Fruit fly (Drosophila melanogaster) whole organism, pupa: ENCODE results near the gene CG33796.

Experiments
- CG10348 ChIP-seq: fragments of 200-800 bp; sonication (Bioruptor generic); IDR thresholded peaks from 2 replicates; pipeline ENCODE4 v1.3.6; 2022; ENCODE audit warnings: missing biosample characterization, missing genetic modification characterization
- CG12605 ChIP-seq: fragments of 200-800 bp; sonication (Bioruptor generic); IDR thresholded peaks from 2 replicates; pipeline ENCODE4 v1.3.6; 2022; ENCODE audit warnings: missing biosample characterization, missing genetic modification characterization
- CG13204 ChIP-seq: fragments of 200-800 bp; sonication (Bioruptor generic); optimal IDR thresholded peaks from 2 replicates; lab custom pipeline; 2018; ENCODE audit warnings: missing biosample characterization, mild to moderate bottlenecking, missing genetic modification characterization, moderate library complexity
- CG14655 ChIP-seq: fragments of 200-800 bp; sonication (Bioruptor generic); optimal IDR thresholded peaks from 3 replicates; lab custom pipeline; 2017; ENCODE audit warnings: mild to moderate bottlenecking, missing biosample characterization, missing genetic modification reagents, missing genetic modification characterization
- CG15710 ChIP-seq: fragments of 200-800 bp; sonication (Bioruptor generic); optimal IDR thresholded peaks from 2 replicates; lab custom pipeline; 2018; ENCODE audit warnings: missing biosample characterization, mild to moderate bottlenecking, missing genetic modification characterization, moderate library complexity
- CG17806 ChIP-seq: fragments of 200-800 bp; sonication (Bioruptor generic); optimal IDR thresholded peaks from 2 replicates; lab custom pipeline; 2018; ENCODE audit warnings: missing biosample characterization, mild to moderate bottlenecking, missing genetic modification characterization, moderate library complexity
- CG32121 ChIP-seq: fragments of 200-800 bp; sonication (Bioruptor generic); IDR thresholded peaks from 2 replicates; pipeline ENCODE4 v1.3.6; 2022; ENCODE audit warnings: missing biosample characterization, missing genetic modification characterization
- CG34367 ChIP-seq: fragments of 200-800 bp; sonication (Bioruptor generic); optimal IDR thresholded peaks from 2 replicates; lab custom pipeline; 2018; ENCODE audit warnings: missing biosample characterization, mild to moderate bottlenecking, missing genetic modification characterization
- CG4496 ChIP-seq: fragments of 200-800 bp; sonication (Bioruptor generic); IDR thresholded peaks from 3 replicates; pipeline ENCODE4 v1.3.6; 2022; ENCODE audit warnings: missing biosample characterization, missing genetic modification characterization
- CG8159 ChIP-seq: fragments of 200-800 bp; sonication (Bioruptor generic); optimal IDR thresholded peaks from 3 replicates; lab custom pipeline; 2018; ENCODE audit warnings: missing biosample characterization, mild to moderate bottlenecking, missing genetic modification characterization, moderate library complexity
- CG8301 ChIP-seq: fragments of 200-800 bp; sonication (Bioruptor generic); optimal IDR thresholded peaks from 2 replicates; lab custom pipeline; 2018; ENCODE audit warnings: missing biosample characterization, mild to moderate bottlenecking, missing genetic modification characterization
- CG9948 ChIP-seq: fragments of 200-800 bp; sonication (Bioruptor generic); optimal IDR thresholded peaks from 2 replicates; lab custom pipeline; 2018; ENCODE audit warnings: missing biosample characterization, mild to moderate bottlenecking, missing genetic modification characterization, moderate library complexity
- D1 ChIP-seq: fragments of 200-800 bp; sonication (Bioruptor generic); optimal IDR thresholded peaks from 2 replicates; lab custom pipeline; 2018; ENCODE audit warnings: missing biosample characterization, mild to moderate bottlenecking, missing genetic modification characterization, moderate library complexity
- EcR ChIP-seq: fragments of 200-800 bp; sonication (Bioruptor generic); optimal IDR thresholded peaks from 3 replicates; lab custom pipeline; 2019; ENCODE audit warnings: missing biosample characterization, missing genetic modification characterization, mild to moderate bottlenecking, moderate library complexity, missing genetic modification reagents
- Ets98B ChIP-seq: fragments of 200-800 bp; sonication (Bioruptor generic); IDR thresholded peaks from 2 replicates; pipeline ENCODE4 v1.3.6; 2022; ENCODE audit warnings: missing biosample characterization, missing genetic modification characterization
- Pif1A ChIP-seq: fragments of 200-800 bp; sonication (Bioruptor generic); optimal IDR thresholded peaks from 3 replicates; lab custom pipeline; 2016; ENCODE audit warnings: missing biosample characterization, missing genetic modification characterization
- Pif1B ChIP-seq: fragments of 200-800 bp; sonication (Bioruptor generic); optimal IDR thresholded peaks from 3 replicates; lab custom pipeline; 2016; ENCODE audit warnings: missing biosample characterization, missing genetic modification characterization
- Snoo ChIP-seq: fragments of 200-800 bp; sonication (Bioruptor generic); optimal IDR thresholded peaks from 3 replicates; lab custom pipeline; 2017; ENCODE audit warnings: missing biosample characterization, mild to moderate bottlenecking, missing genetic modification characterization, inconsistent platforms
- fd96Ca ChIP-seq: fragments of 200-800 bp; sonication (Bioruptor generic); IDR thresholded peaks from 3 replicates; pipeline ENCODE4 v1.3.6; 2022; ENCODE audit warnings: missing biosample characterization, missing genetic modification characterization
- gl ChIP-seq: fragments of 200-800 bp; sonication (Bioruptor generic); optimal IDR thresholded peaks from 2 replicates; lab custom pipeline; 2018; ENCODE audit warnings: missing biosample characterization, mild to moderate bottlenecking, missing genetic modification characterization
- rn ChIP-seq: fragments of 200-800 bp; sonication (Bioruptor generic); IDR thresholded peaks from 2 replicates; pipeline ENCODE4 v1.3.6; 2022; ENCODE audit warnings: missing biosample characterization, missing genetic modification characterization

CG33796 gene

DNA sequence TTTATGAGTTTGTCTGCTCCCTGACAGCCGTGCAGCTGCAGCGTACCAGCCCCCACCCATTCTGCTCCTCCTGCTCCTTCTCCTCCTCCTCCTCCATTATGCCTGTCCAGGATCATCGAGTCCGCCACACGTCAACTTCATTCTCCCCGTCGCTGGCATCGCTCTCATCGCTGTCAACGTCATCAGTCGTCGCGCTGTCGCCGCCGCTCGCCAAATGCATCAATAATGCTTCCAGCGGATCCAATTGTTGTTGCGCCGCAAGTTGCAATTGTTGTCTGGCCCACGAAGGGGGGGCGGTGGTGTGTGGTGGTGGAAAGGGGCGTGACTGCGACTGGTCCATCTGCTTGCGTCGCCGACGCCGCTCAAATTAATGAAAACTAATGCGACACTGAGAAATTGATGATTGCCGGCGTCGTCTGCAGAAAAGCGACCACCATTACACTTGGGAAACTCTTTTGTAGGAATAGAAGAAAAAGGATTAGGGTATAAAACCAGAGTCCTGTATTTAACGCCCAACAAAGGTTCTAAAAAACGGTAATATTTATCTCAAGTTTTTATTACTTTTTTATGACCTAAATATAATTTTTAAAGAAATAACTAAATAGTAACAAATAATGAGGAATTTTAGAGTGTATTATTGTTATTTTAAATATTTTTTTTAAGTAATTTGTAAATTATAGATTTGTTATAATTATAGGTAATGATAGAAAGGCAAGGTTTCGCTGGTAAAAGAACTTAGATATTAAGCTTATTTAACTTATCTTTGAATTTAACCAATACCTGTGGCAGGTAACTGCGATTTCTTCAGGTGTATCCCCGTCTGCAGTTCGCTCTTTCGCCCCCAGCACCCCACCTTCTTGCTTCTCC lies 19.4 kb upstream of the CG33796 start:
- TF ChIP-seq CG32121 (no peak), CG14655 (GFP tag; lab: Kevin White, UChicago) (peak; percentile 44), CG4496 (GFP tag; lab: Robert Waterston, UW) (no peak), fd96Ca (GFP tag; lab: Robert Waterston, UW) (no peak), CG8159 (peak; percentile 64), CG34367 (tag; lab: Kevin White, UChicago) (no peak), CG17806 (peak; percentile 57), CG15710 (tag; lab: Kevin White, UChicago) (peak; percentile 44), CG13204 (GFP tag; lab: Kevin White, UChicago) (peak; percentile 90), Ets98B (GFP tag; lab: Robert Waterston, UW) (no peak), CG8301 (tag; lab: Kevin White, UChicago) (no peak), CG10348 (GFP tag; lab: Robert Waterston, UW) (no peak), CG9948 (tag; lab: Kevin White, UChicago) (peak; percentile 51), Pif1A (GFP tag; lab: Kevin White, UChicago) (no peak), rn (GFP tag; lab: Robert Waterston, UW) (no peak), Pif1B (no peak), D1 (tag; lab: Kevin White, UChicago) (no peak), gl (tag; lab: Kevin White, UChicago) (no peak), EcR (peak; percentile 26), Snoo (peak; percentile 54), CG12605 (GFP tag; lab: Robert Waterston, UW) (no peak)
- TF ChIP-seq, all 21 proteins: peak for 8

DNA sequence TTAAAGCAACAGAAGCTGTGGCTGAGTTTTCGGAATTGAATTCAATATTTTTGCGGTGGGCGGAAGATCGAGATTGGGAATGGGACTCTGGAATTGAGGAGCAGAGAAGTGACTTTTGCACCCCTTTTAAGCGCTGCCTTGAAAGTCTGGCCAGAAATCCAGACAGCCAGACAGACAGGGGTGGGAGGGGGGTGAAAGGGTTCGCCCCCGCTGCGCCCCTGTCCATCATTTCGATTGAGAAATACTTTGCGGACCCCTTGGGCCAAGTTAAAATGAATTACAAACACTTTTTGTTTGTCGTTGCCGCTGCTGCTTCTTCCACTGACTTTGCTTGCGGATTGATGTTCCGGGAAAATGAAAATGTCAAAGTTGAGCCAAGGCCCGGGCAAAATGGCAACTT lies 13.6 kb upstream of the CG33796 start:
- TF ChIP-seq CG8159 (no peak), CG13204 (GFP tag; lab: Kevin White, UChicago) (peak; percentile 15), Snoo (peak; percentile 10)

DNA sequence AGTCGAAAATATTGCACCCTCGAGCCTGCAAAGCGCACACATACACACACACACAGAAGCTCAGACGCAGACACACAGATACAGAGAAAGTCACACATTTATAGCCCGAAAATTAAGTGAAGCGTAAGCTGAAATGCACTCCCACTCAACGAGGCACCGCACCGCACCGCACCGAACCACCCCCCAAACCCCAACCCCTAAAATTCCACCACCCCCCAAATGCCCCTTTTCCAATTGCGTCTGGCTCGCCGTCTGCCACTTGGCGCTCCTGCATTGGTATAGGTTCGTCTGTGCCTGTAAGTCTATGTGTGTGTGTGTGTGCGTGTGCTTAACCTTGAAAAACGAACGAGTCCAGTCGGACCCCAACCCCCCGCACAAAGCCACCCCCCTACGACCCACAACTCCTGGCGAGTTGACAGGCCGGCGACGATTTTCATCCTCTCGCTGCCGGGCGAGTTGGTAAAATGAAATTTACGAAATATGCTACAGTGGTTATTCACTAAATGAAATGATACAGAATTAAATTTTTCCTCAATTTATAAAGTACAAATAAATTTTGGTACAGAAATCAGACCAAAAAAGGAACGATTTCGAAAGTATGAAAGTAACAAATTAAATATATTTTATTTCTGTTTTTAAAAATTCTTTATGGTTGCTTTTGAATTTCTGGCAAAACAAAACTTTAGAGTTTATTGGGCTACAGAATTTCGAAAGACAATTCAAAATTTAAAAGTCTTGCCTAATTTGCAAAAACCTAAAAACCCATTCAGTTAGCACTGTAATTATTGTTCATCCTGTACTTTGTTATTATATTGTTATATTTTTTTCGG lies 12.9 kb upstream of the CG33796 start:
- TF ChIP-seq CG12605 (GFP tag; lab: Robert Waterston, UW), result no peak
- no peak for TF ChIP-seq Snoo
- TF ChIP-seq CG13204 (GFP tag; lab: Kevin White, UChicago), result peak; percentile 75
- peak; percentile 40 for TF ChIP-seq Pif1A (GFP tag; lab: Kevin White, UChicago)
- TF ChIP-seq CG10348 (GFP tag; lab: Robert Waterston, UW), result no peak
- no peak for TF ChIP-seq rn (GFP tag; lab: Robert Waterston, UW)
- peak; percentile 43 for TF ChIP-seq CG17806
- peak; percentile 51 for TF ChIP-seq CG9948 (tag; lab: Kevin White, UChicago)
- no peak for TF ChIP-seq EcR
- TF ChIP-seq CG32121, result no peak
- TF ChIP-seq CG8159, result peak; percentile 65
- TF ChIP-seq gl (tag; lab: Kevin White, UChicago), result no peak
- TF ChIP-seq CG15710 (tag; lab: Kevin White, UChicago), result peak; percentile 19
- TF ChIP-seq Pif1B, result no peak

DNA sequence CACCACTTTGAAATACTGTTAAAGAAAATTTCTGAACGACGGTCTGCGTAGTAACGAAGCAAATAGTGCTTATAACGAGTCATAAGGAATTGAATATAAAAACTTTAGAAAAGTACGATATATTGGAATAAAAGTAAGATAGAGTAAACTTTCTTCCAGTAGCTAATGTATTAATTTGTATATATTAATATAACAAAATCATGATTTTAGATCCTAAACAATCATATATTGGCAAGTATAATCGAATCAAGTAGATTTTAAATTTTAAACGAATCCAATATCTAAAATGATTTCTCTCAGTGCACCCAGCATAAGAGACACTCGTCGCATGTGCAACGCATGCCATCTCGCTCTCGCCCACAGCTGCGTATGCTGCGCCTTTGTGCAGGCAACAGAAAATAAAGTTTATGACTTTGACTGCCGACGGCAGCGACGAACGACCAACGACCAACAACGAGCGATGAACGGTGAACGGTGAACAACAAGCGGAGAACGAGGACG lies 11.5 kb upstream of the CG33796 start:
- TF ChIP-seq Pif1B (peak; percentile 52), CG15710 (tag; lab: Kevin White, UChicago) (peak; percentile 75), CG10348 (GFP tag; lab: Robert Waterston, UW) (no peak), CG34367 (tag; lab: Kevin White, UChicago) (peak; percentile 57), CG4496 (GFP tag; lab: Robert Waterston, UW) (no peak; the same call in 2 of the 3 replicates), rn (GFP tag; lab: Robert Waterston, UW) (peak; percentile 41; the same call in 1 of the 2 replicates), Pif1A (GFP tag; lab: Kevin White, UChicago) (peak; percentile 57), D1 (tag; lab: Kevin White, UChicago) (peak; percentile 94), CG32121 (no peak; the same call in 1 of the 2 replicates), Snoo (peak; percentile 88), CG14655 (GFP tag; lab: Kevin White, UChicago) (peak; percentile 85), fd96Ca (GFP tag; lab: Robert Waterston, UW) (peak; percentile 52; the same call in 1 of the 3 replicates), CG8159 (peak; percentile 87), CG9948 (tag; lab: Kevin White, UChicago) (peak; percentile 89), CG17806 (peak; percentile 87), EcR (peak; percentile 15), gl (tag; lab: Kevin White, UChicago) (peak; percentile 55), CG8301 (tag; lab: Kevin White, UChicago) (peak; percentile 70), CG13204 (GFP tag; lab: Kevin White, UChicago) (peak; percentile 92), Ets98B (GFP tag; lab: Robert Waterston, UW) (peak; percentile 73), CG12605 (GFP tag; lab: Robert Waterston, UW) (peak; percentile 41; the same call in 1 of the 2 replicates)

DNA sequence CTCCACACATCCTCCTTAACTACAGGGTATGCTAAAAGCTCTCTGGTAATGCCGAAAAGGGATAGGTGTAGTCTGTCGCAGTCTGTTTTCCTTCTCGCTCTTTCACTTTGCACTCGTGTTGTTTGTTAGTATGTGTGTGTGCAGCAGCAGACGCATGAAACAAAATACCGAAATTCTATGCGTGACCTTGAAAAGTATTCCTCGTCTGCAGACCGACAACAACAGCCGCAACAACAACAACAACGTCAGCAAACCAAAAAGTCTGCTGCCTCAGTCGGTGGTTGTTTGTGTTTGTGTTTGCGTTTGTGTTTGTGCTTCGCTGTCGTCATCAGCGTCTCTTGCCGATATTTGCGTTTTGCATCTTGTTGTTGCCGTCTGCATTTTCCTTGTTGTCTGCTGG lies 8.5 kb upstream of the CG33796 start:
- TF ChIP-seq rn (GFP tag; lab: Robert Waterston, UW) (no peak), Pif1A (GFP tag; lab: Kevin White, UChicago) (peak; percentile 11), Snoo (peak; percentile 79), gl (tag; lab: Kevin White, UChicago) (no peak), Ets98B (GFP tag; lab: Robert Waterston, UW) (no peak), CG13204 (GFP tag; lab: Kevin White, UChicago) (peak; percentile 84), EcR (peak; percentile 74)
- TF ChIP-seq, all 21 proteins: peak for 4
